Fruit fly (Drosophila melanogaster) whole organism, wandering third instar larva: Measurements from ENCODE around the gene CG13928.

Experiments used
- Abd-B ChIP-seq: fragments of >200 bp; optimal IDR thresholded peaks from 2 replicates; lab custom pipeline; 2017; ENCODE audit warnings: missing biosample characterization, missing genetic modification characterization
- CG32264 ChIP-seq: fragments of 200-800 bp; sonication (Bioruptor generic); optimal IDR thresholded peaks from 2 replicates; lab custom pipeline; 2016; ENCODE audit warnings: missing biosample characterization, missing genetic modification characterization
- CG9705 ChIP-seq: fragments of 200-800 bp; sonication (Bioruptor generic); optimal IDR thresholded peaks from 2 replicates; lab custom pipeline; 2018; ENCODE audit warnings: missing biosample characterization, mild to moderate bottlenecking, missing genetic modification characterization
- CrebA ChIP-seq: fragments of 200-800 bp; sonication (Bioruptor generic); optimal IDR thresholded peaks from 2 replicates; lab custom pipeline; 2016; ENCODE audit warnings: missing biosample characterization, mild to moderate bottlenecking, missing genetic modification characterization, borderline replicate concordance
- Dfd ChIP-seq: fragments of >200 bp; optimal IDR thresholded peaks from 2 replicates; lab custom pipeline; 2017; ENCODE audit warnings: missing biosample characterization, missing genetic modification characterization
- Dif ChIP-seq: fragments of 200-275, 200-300 bp; sonication (Bioruptor generic); optimal IDR thresholded peaks from 2 replicates; lab custom pipeline; 2018; ENCODE audit warnings: missing biosample characterization, missing genetic modification characterization; ENCODE audit not compliant: partially characterized antibody
- GATAd ChIP-seq: sonication (Bioruptor generic); optimal IDR thresholded peaks from 2 replicates; lab custom pipeline; 2016; ENCODE audit warnings: missing biosample characterization, missing genetic modification characterization
- HLH106 ChIP-seq: fragments of 200-800 bp; optimal IDR thresholded peaks from 3 replicates; lab custom pipeline; 2019; ENCODE audit warnings: missing biosample characterization, mild to moderate bottlenecking, missing genetic modification characterization, moderate library complexity
- Hnf4 ChIP-seq: fragments of 200-800 bp; sonication (Bioruptor generic); optimal IDR thresholded peaks from 2 replicates; lab custom pipeline; 2016; ENCODE audit warnings: missing biosample characterization, mild to moderate bottlenecking, missing genetic modification characterization
- Hr78 ChIP-seq: fragments of >200 bp; optimal IDR thresholded peaks from 2 replicates; lab custom pipeline; 2017; ENCODE audit warnings: missing biosample characterization, missing genetic modification characterization
- Hr83 ChIP-seq: fragments of 200-300 bp; sonication (Bioruptor generic); optimal IDR thresholded peaks from 2 replicates; lab custom pipeline; 2016; ENCODE audit warnings: missing biosample characterization, mild to moderate bottlenecking, missing genetic modification characterization, moderate library complexity; ENCODE audit not compliant: poor library complexity, severe bottlenecking
- Jra ChIP-seq: sonication (Bioruptor generic); optimal IDR thresholded peaks from 2 replicates; lab custom pipeline; 2016; ENCODE audit warnings: missing biosample characterization, missing genetic modification characterization
- Mio ChIP-seq: sonication (Bioruptor generic); optimal IDR thresholded peaks from 2 replicates; lab custom pipeline; 2016; ENCODE audit warnings: missing biosample characterization, missing genetic modification characterization
- Myc ChIP-seq: fragments of >200 bp; optimal IDR thresholded peaks from 2 replicates; lab custom pipeline; 2017
- N ChIP-seq: fragments of >200 bp; optimal IDR thresholded peaks from 2 replicates; lab custom pipeline; 2018; ENCODE audit warnings: missing biosample characterization, missing external identifiers, missing genetic modification characterization
- OdsH ChIP-seq: fragments of 200-800 bp; sonication (Bioruptor generic); optimal IDR thresholded peaks from 2 replicates; lab custom pipeline; 2016; ENCODE audit warnings: missing biosample characterization, mild to moderate bottlenecking, missing genetic modification characterization
- Rel ChIP-seq, 2 experiments: fragments of 200-800 bp; sonication (Bioruptor generic) in 1 of 2; optimal IDR thresholded peaks; 2 replicates in 1 of 2; 3 replicates in 1 of 2; lab custom pipeline; 2016 to 2019; ENCODE audit warnings: mild to moderate bottlenecking in 2 of 2, missing biosample characterization in 2 of 2, missing genetic modification characterization in 2 of 2, moderate library complexity in 1 of 2
- Sp1 ChIP-seq: fragments of 200-800 bp; sonication (Bioruptor generic); optimal IDR thresholded peaks from 3 replicates; lab custom pipeline; 2019; ENCODE audit warnings: missing biosample characterization, mild to moderate bottlenecking, missing genetic modification characterization, moderate library complexity
- Vsx2 ChIP-seq: fragments of 200-300, 225-300 bp; sonication (Bioruptor generic); optimal IDR thresholded peaks from 2 replicates; lab custom pipeline; 2018; ENCODE audit warnings: missing biosample characterization, missing genetic modification characterization; ENCODE audit not compliant: partially characterized antibody
- br ChIP-seq: fragments of 200-800 bp; sonication (Bioruptor generic); optimal IDR thresholded peaks from 2 replicates; lab custom pipeline; 2016; ENCODE audit warnings: missing biosample characterization, missing genetic modification characterization
- brk ChIP-seq: fragments of 200-800 bp; sonication (Bioruptor generic); optimal IDR thresholded peaks from 2 replicates; lab custom pipeline; 2016; ENCODE audit warnings: missing biosample characterization, mild to moderate bottlenecking, missing genetic modification characterization
- dl ChIP-seq, 2 experiments: fragments of 175-275, 200-275 bp in 1 of 2; fragments of 200-275 bp in 1 of 2; sonication (Bioruptor generic); optimal IDR thresholded peaks; lab custom pipeline; 2018; ENCODE audit warnings: mild to moderate bottlenecking in 2 of 2, missing biosample characterization in 2 of 2, missing genetic modification characterization in 2 of 2, moderate library complexity in 2 of 2; ENCODE audit not compliant: partially characterized antibody in 2 of 2, insufficient read depth in 1 of 2
- dmrt93B ChIP-seq: fragments of 200-800 bp; sonication (Bioruptor generic); optimal IDR thresholded peaks from 2 replicates; lab custom pipeline; 2018; ENCODE audit warnings: missing biosample characterization, mild to moderate bottlenecking, missing genetic modification characterization
- dsf ChIP-seq: sonication (Bioruptor generic); optimal IDR thresholded peaks from 2 replicates; lab custom pipeline; 2016; ENCODE audit warnings: missing biosample characterization, missing genetic modification characterization, borderline replicate concordance
- ey ChIP-seq: fragments of 200-800 bp; sonication (Bioruptor generic); optimal IDR thresholded peaks from 2 replicates; lab custom pipeline; 2016; ENCODE audit warnings: missing biosample characterization, missing genetic modification characterization
- foxo ChIP-seq, 2 experiments: fragments of 200-800 bp; sonication (Bioruptor generic); optimal IDR thresholded peaks; 2 replicates in 1 of 2; 3 replicates in 1 of 2; lab custom pipeline; 2016 to 2017; ENCODE audit warnings: missing biosample characterization in 2 of 2, missing genetic modification characterization in 2 of 2
- fru ChIP-seq: fragments of 200-800 bp; sonication (Bioruptor generic); optimal IDR thresholded peaks from 3 replicates; lab custom pipeline; 2016; ENCODE audit warnings: missing biosample characterization, mild to moderate bottlenecking, missing genetic modification characterization
- h ChIP-seq: fragments of 200-800 bp; sonication (Bioruptor generic); optimal IDR thresholded peaks from 3 replicates; lab custom pipeline; 2016; ENCODE audit warnings: missing biosample characterization, mild to moderate bottlenecking, missing genetic modification characterization
- jim ChIP-seq: fragments of 175-275, 200-325 bp; sonication (Bioruptor generic); optimal IDR thresholded peaks from 2 replicates; lab custom pipeline; 2016; ENCODE audit warnings: missing biosample characterization, mild to moderate bottlenecking, missing genetic modification characterization
- lola ChIP-seq: fragments of >200 bp; optimal IDR thresholded peaks from 2 replicates; lab custom pipeline; 2017; ENCODE audit warnings: missing biosample characterization, missing genetic modification characterization
- pan ChIP-seq: fragments of >200 bp; optimal IDR thresholded peaks from 2 replicates; lab custom pipeline; 2017
- psq ChIP-seq: fragments of 200-800 bp; sonication (Bioruptor generic); optimal IDR thresholded peaks from 3 replicates; lab custom pipeline; 2017; ENCODE audit warnings: missing biosample characterization, mild to moderate bottlenecking, missing genetic modification characterization, moderate library complexity
- rgr ChIP-seq: fragments of 200-800 bp; sonication (Bioruptor generic); optimal IDR thresholded peaks from 3 replicates; lab custom pipeline; 2016; ENCODE audit warnings: missing biosample characterization, mild to moderate bottlenecking, missing genetic modification characterization
- sage ChIP-seq: fragments of 200-800 bp; sonication (Bioruptor generic); optimal IDR thresholded peaks from 2 replicates; lab custom pipeline; 2016; ENCODE audit warnings: missing biosample characterization, mild to moderate bottlenecking, missing genetic modification characterization
- sv ChIP-seq: fragments of 200-800 bp; sonication (Bioruptor generic); optimal IDR thresholded peaks from 3 replicates; lab custom pipeline; 2016; ENCODE audit warnings: missing biosample characterization, missing genetic modification characterization
- tai ChIP-seq: sonication (Bioruptor generic); optimal IDR thresholded peaks from 2 replicates; lab custom pipeline; 2016; ENCODE audit warnings: missing biosample characterization, missing genetic modification characterization
- usp ChIP-seq: fragments of >200 bp; optimal IDR thresholded peaks from 2 replicates; lab custom pipeline; 2017; ENCODE audit warnings: missing biosample characterization, missing genetic modification characterization
- woc ChIP-seq: sonication (Bioruptor generic); optimal IDR thresholded peaks from 2 replicates; lab custom pipeline; 2016; ENCODE audit warnings: missing biosample characterization, mild to moderate bottlenecking, missing genetic modification characterization

CG13928 gene

dm6 chr3L:1590194-1590593 lies 38.0 kb downstream of the CG13928 start:
- no peak for TF ChIP-seq tai
- no peak for TF ChIP-seq br (GFP tag; lab: Kevin White, UChicago)
- no peak for TF ChIP-seq Hr78
- no peak for TF ChIP-seq usp (GFP tag; lab: Kevin White, UChicago)
- no peak for TF ChIP-seq fru (GFP tag; lab: Kevin White, UChicago)
- TF ChIP-seq Jra (GFP tag; lab: Kevin White, UChicago): no peak

dm6 chr3L:1587140-1587849 lies 40.9 kb downstream of the CG13928 start:
- TF ChIP-seq Mio (GFP tag; lab: Kevin White, UChicago) (no peak), psq (GFP tag; lab: Kevin White, UChicago) (peak; percentile 43), foxo (GFP tag; optimal IDR thresholded peaks at IDR 0.05; lab: Kevin White, UChicago) (peak in 1 of 2 experiments; percentile 80), br (GFP tag; lab: Kevin White, UChicago) (peak; percentile 66), rgr (GFP tag; lab: Kevin White, UChicago) (peak; percentile 69), pan (lab: Kevin White, UChicago) (no peak), Hr78 (no peak), ey (GFP tag; lab: Kevin White, UChicago) (peak; percentile 70), CrebA (no peak), sv (GFP tag; lab: Kevin White, UChicago) (peak; percentile 74), Abd-B (GFP tag; lab: Kevin White, UChicago) (no peak), GATAd (GFP tag; lab: Kevin White, UChicago) (no peak), Myc (lab: Kevin White, UChicago) (no peak), sage (no peak), jim (GFP tag; lab: Kevin White, UChicago) (no peak), CG32264 (GFP tag; lab: Kevin White, UChicago) (no peak), Jra (GFP tag; lab: Kevin White, UChicago) (no peak), OdsH (GFP tag; lab: Kevin White, UChicago) (peak; percentile 65), lola (GFP tag; lab: Kevin White, UChicago) (no peak), usp (GFP tag; lab: Kevin White, UChicago) (no peak), fru (GFP tag; lab: Kevin White, UChicago) (peak; percentile 67), h (GFP tag; lab: Kevin White, UChicago) (peak; percentile 75), brk (GFP tag; lab: Kevin White, UChicago) (no peak), N (GFP tag; lab: Kevin White, UChicago) (no peak), Dif (GFP tag; lab: Kevin White, UChicago) (no peak), Rel (GFP tag; optimal IDR thresholded peaks at IDR 0.05; lab: Kevin White, UChicago) (no peak), Rel (tag; optimal IDR thresholded peaks at IDR 0.05; lab: Kevin White, UChicago) (no peak), Sp1 (peak; percentile 60), Vsx2 (no peak), HLH106 (tag; lab: Kevin White, UChicago) (peak; percentile 69), dl (GFP tag; optimal IDR thresholded peaks at IDR 0.05; lab: Kevin White, UChicago; ENCODE audit: insufficient read depth in 1 of 2, partially characterized antibody in 2 of 2) (no peak), dmrt93B (GFP tag; lab: Kevin White, UChicago) (peak; percentile 46), dsf (GFP tag; lab: Kevin White, UChicago) (no peak), woc (GFP tag; lab: Kevin White, UChicago) (peak; percentile 14), Dfd (no peak), CG9705 (peak; percentile 45), Hnf4 (GFP tag; lab: Kevin White, UChicago) (peak; percentile 59), Hr83 (GFP tag; lab: Kevin White, UChicago) (no peak), tai (no peak)
